Fruit fly (Drosophila melanogaster) whole organism, wandering third instar larva: ENCODE measurements around the gene CG17778.

ENCODE experiments used
- Abd-B ChIP-seq: fragments of >200 bp; optimal IDR thresholded peaks from 2 replicates; lab custom pipeline; 2017; ENCODE audit warnings: missing biosample characterization, missing genetic modification characterization
- CG9705 ChIP-seq: fragments of 200-800 bp; sonication (Bioruptor generic); optimal IDR thresholded peaks from 2 replicates; lab custom pipeline; 2018; ENCODE audit warnings: missing biosample characterization, mild to moderate bottlenecking, missing genetic modification characterization
- CrebA ChIP-seq: fragments of 200-800 bp; sonication (Bioruptor generic); optimal IDR thresholded peaks from 2 replicates; lab custom pipeline; 2016; ENCODE audit warnings: missing biosample characterization, mild to moderate bottlenecking, missing genetic modification characterization, borderline replicate concordance
- Dfd ChIP-seq: fragments of >200 bp; optimal IDR thresholded peaks from 2 replicates; lab custom pipeline; 2017; ENCODE audit warnings: missing biosample characterization, missing genetic modification characterization
- HLH106 ChIP-seq: fragments of 200-800 bp; optimal IDR thresholded peaks from 3 replicates; lab custom pipeline; 2019; ENCODE audit warnings: missing biosample characterization, mild to moderate bottlenecking, missing genetic modification characterization, moderate library complexity
- Hnf4 ChIP-seq: fragments of 200-800 bp; sonication (Bioruptor generic); optimal IDR thresholded peaks from 2 replicates; lab custom pipeline; 2016; ENCODE audit warnings: missing biosample characterization, mild to moderate bottlenecking, missing genetic modification characterization
- Hr78 ChIP-seq: fragments of >200 bp; optimal IDR thresholded peaks from 2 replicates; lab custom pipeline; 2017; ENCODE audit warnings: missing biosample characterization, missing genetic modification characterization
- Hr83 ChIP-seq: fragments of 200-300 bp; sonication (Bioruptor generic); optimal IDR thresholded peaks from 2 replicates; lab custom pipeline; 2016; ENCODE audit warnings: missing biosample characterization, mild to moderate bottlenecking, missing genetic modification characterization, moderate library complexity; ENCODE audit not compliant: poor library complexity, severe bottlenecking
- Jra ChIP-seq: sonication (Bioruptor generic); optimal IDR thresholded peaks from 2 replicates; lab custom pipeline; 2016; ENCODE audit warnings: missing biosample characterization, missing genetic modification characterization
- Mio ChIP-seq: sonication (Bioruptor generic); optimal IDR thresholded peaks from 2 replicates; lab custom pipeline; 2016; ENCODE audit warnings: missing biosample characterization, missing genetic modification characterization
- Myc ChIP-seq: fragments of >200 bp; optimal IDR thresholded peaks from 2 replicates; lab custom pipeline; 2017
- N ChIP-seq: fragments of >200 bp; optimal IDR thresholded peaks from 2 replicates; lab custom pipeline; 2018; ENCODE audit warnings: missing biosample characterization, missing external identifiers, missing genetic modification characterization
- OdsH ChIP-seq: fragments of 200-800 bp; sonication (Bioruptor generic); optimal IDR thresholded peaks from 2 replicates; lab custom pipeline; 2016; ENCODE audit warnings: missing biosample characterization, mild to moderate bottlenecking, missing genetic modification characterization
- Rel ChIP-seq, 2 experiments: fragments of 200-800 bp; sonication (Bioruptor generic) in 1 of 2; optimal IDR thresholded peaks; 2 replicates in 1 of 2; 3 replicates in 1 of 2; lab custom pipeline; 2016 to 2019; ENCODE audit warnings: mild to moderate bottlenecking in 2 of 2, missing biosample characterization in 2 of 2, missing genetic modification characterization in 2 of 2, moderate library complexity in 1 of 2
- Vsx2 ChIP-seq: fragments of 200-300, 225-300 bp; sonication (Bioruptor generic); optimal IDR thresholded peaks from 2 replicates; lab custom pipeline; 2018; ENCODE audit warnings: missing biosample characterization, missing genetic modification characterization; ENCODE audit not compliant: partially characterized antibody
- br ChIP-seq: fragments of 200-800 bp; sonication (Bioruptor generic); optimal IDR thresholded peaks from 2 replicates; lab custom pipeline; 2016; ENCODE audit warnings: missing biosample characterization, missing genetic modification characterization
- brk ChIP-seq: fragments of 200-800 bp; sonication (Bioruptor generic); optimal IDR thresholded peaks from 2 replicates; lab custom pipeline; 2016; ENCODE audit warnings: missing biosample characterization, mild to moderate bottlenecking, missing genetic modification characterization
- dl ChIP-seq, 2 experiments: fragments of 175-275, 200-275 bp in 1 of 2; fragments of 200-275 bp in 1 of 2; sonication (Bioruptor generic); optimal IDR thresholded peaks; lab custom pipeline; 2018; ENCODE audit warnings: mild to moderate bottlenecking in 2 of 2, missing biosample characterization in 2 of 2, missing genetic modification characterization in 2 of 2, moderate library complexity in 2 of 2; ENCODE audit not compliant: partially characterized antibody in 2 of 2, insufficient read depth in 1 of 2
- dmrt93B ChIP-seq: fragments of 200-800 bp; sonication (Bioruptor generic); optimal IDR thresholded peaks from 2 replicates; lab custom pipeline; 2018; ENCODE audit warnings: missing biosample characterization, mild to moderate bottlenecking, missing genetic modification characterization
- dsf ChIP-seq: sonication (Bioruptor generic); optimal IDR thresholded peaks from 2 replicates; lab custom pipeline; 2016; ENCODE audit warnings: missing biosample characterization, missing genetic modification characterization, borderline replicate concordance
- ey ChIP-seq: fragments of 200-800 bp; sonication (Bioruptor generic); optimal IDR thresholded peaks from 2 replicates; lab custom pipeline; 2016; ENCODE audit warnings: missing biosample characterization, missing genetic modification characterization
- foxo ChIP-seq, 2 experiments: fragments of 200-800 bp; sonication (Bioruptor generic); optimal IDR thresholded peaks; 2 replicates in 1 of 2; 3 replicates in 1 of 2; lab custom pipeline; 2016 to 2017; ENCODE audit warnings: missing biosample characterization in 2 of 2, missing genetic modification characterization in 2 of 2
- psq ChIP-seq: fragments of 200-800 bp; sonication (Bioruptor generic); optimal IDR thresholded peaks from 3 replicates; lab custom pipeline; 2017; ENCODE audit warnings: missing biosample characterization, mild to moderate bottlenecking, missing genetic modification characterization, moderate library complexity
- rgr ChIP-seq: fragments of 200-800 bp; sonication (Bioruptor generic); optimal IDR thresholded peaks from 3 replicates; lab custom pipeline; 2016; ENCODE audit warnings: missing biosample characterization, mild to moderate bottlenecking, missing genetic modification characterization
- sv ChIP-seq: fragments of 200-800 bp; sonication (Bioruptor generic); optimal IDR thresholded peaks from 3 replicates; lab custom pipeline; 2016; ENCODE audit warnings: missing biosample characterization, missing genetic modification characterization
- tai ChIP-seq: sonication (Bioruptor generic); optimal IDR thresholded peaks from 2 replicates; lab custom pipeline; 2016; ENCODE audit warnings: missing biosample characterization, missing genetic modification characterization
- usp ChIP-seq: fragments of >200 bp; optimal IDR thresholded peaks from 2 replicates; lab custom pipeline; 2017; ENCODE audit warnings: missing biosample characterization, missing genetic modification characterization
- woc ChIP-seq: sonication (Bioruptor generic); optimal IDR thresholded peaks from 2 replicates; lab custom pipeline; 2016; ENCODE audit warnings: missing biosample characterization, mild to moderate bottlenecking, missing genetic modification characterization

CG17778 gene

dm6 chrX:448978-449377 is 45.4 kb upstream of the CG17778 start:
- TF ChIP-seq Jra, result no peak
- no peak for TF ChIP-seq woc (GFP tag; lab: Kevin White, UChicago)
- TF ChIP-seq brk (GFP tag; lab: Kevin White, UChicago), result no peak
- no peak for TF ChIP-seq Abd-B
- no peak for TF ChIP-seq dmrt93B
- TF ChIP-seq sv (GFP tag; lab: Kevin White, UChicago), result no peak
- no peak for TF ChIP-seq Myc
- no peak for TF ChIP-seq usp (GFP tag; lab: Kevin White, UChicago)
- no peak for TF ChIP-seq Mio (GFP tag; lab: Kevin White, UChicago)

DNA sequence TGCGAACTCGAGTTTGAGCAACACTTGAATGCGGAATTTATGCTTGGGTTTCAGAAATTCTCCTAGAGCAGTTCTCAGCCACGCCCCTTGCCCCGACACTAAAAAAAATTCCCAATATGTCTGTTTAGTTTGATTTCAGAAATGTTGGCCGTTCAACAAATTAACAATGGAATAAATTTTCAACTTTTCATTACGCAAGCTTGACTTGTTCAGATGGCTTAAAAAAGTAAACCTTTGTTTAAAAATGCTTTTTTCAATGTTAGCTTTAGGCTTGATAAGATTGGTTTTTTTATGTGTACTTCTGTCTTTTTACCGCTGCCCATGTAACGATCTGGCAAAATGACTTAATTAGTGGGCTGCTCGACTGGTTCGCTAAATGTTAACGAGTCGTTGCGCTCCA is 41.7 kb upstream of the CG17778 start:
- no peak for TF ChIP-seq Hr83 (GFP tag; lab: Kevin White, UChicago)

DNA sequence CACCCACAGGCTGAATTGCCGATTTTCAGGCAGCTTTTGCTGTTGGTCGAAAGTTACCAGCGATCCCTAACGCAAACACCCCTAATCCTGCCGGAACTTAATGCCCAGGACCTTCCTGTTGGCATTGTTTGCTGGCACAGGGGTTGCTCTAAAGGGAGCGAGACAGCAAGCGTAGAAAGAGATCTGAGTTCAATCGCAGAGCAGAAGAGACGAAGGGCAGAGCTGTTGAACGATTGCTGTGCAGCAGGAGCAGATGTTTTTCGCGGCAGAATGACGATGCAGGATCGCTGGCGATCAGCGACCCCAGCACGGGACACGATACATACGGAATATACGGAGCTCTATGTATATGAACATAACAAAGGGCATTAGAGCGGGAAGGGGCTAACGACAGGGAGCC is 37.5 kb upstream of the CG17778 start:
- TF ChIP-seq CG9705 (GFP tag; lab: Kevin White, UChicago) (no peak), Jra (no peak), Dfd (GFP tag; lab: Kevin White, UChicago) (no peak), CrebA (GFP tag; lab: Kevin White, UChicago) (no peak), dl (GFP tag; optimal IDR thresholded peaks at IDR 0.05; lab: Kevin White, UChicago; ENCODE audit: insufficient read depth in 1 of 2, partially characterized antibody in 2 of 2) (no peak)

DNA sequence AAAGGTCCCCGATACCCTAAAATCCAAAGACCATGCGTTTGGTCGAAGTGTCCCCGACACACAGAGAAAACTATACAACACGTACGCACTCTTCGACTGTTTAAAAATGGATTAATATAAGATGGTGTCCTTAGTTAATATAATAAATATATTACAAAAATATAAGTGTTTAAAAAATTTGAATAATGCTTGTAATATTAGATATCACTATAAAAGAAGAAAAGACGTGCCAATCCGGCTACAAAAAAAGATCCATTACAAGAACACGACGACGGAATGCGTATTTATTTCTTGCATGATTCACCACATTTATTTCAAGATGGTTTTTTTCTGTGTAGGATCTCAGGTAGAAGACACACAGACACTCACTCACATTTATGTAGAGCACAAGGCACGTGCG is 36.6 kb upstream of the CG17778 start:
- TF ChIP-seq Hnf4 (GFP tag; lab: Kevin White, UChicago) (no peak), N (GFP tag; lab: Kevin White, UChicago) (no peak), OdsH (no peak), foxo (GFP tag; optimal IDR thresholded peaks at IDR 0.05; lab: Kevin White, UChicago) (peak in 1 of 2 experiments; percentile 33), psq (GFP tag; lab: Kevin White, UChicago) (peak; percentile 3), dsf (GFP tag; lab: Kevin White, UChicago) (no peak)
- TF ChIP-seq, all 38 proteins: peak for 2

DNA sequence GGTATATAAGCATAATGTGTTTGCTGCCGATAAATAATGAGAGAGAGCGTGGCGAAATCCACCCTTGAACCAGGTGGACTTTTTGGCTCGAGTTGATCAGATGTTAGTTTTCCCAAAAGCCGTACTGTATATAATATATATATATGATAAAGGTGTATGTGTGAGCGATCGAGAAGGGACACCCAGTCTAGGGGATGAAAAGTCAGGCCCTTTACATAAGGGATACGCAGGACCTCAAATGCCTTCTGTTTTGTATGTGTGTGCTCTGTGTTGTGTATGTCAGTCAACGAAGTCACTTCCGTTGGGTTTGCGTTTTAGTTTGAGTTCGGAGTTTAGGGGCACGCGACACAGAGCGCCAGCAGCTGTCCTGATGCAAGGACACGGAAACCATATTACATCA is 34.0 kb upstream of the CG17778 start, which contains the start of gene ase:
TSS of gene ase (plus strand) at position 301 of the 400 bp plus-strand sequence.
- TF ChIP-seq foxo (GFP tag; optimal IDR thresholded peaks at IDR 0.05; lab: Kevin White, UChicago) (no peak), psq (GFP tag; lab: Kevin White, UChicago) (no peak), dl (GFP tag; optimal IDR thresholded peaks at IDR 0.05; lab: Kevin White, UChicago; ENCODE audit: insufficient read depth in 1 of 2, partially characterized antibody in 2 of 2) (no peak), usp (GFP tag; lab: Kevin White, UChicago) (no peak), tai (GFP tag; lab: Kevin White, UChicago) (no peak), Abd-B (no peak), br (GFP tag; lab: Kevin White, UChicago) (no peak), ey (GFP tag; lab: Kevin White, UChicago) (no peak), Mio (GFP tag; lab: Kevin White, UChicago) (no peak), woc (GFP tag; lab: Kevin White, UChicago) (no peak), rgr (GFP tag; lab: Kevin White, UChicago) (no peak), Hr78 (GFP tag; lab: Kevin White, UChicago) (no peak), OdsH (no peak), dsf (GFP tag; lab: Kevin White, UChicago) (no peak)
- TF ChIP-seq, all 38 proteins: peak for 0

DNA sequence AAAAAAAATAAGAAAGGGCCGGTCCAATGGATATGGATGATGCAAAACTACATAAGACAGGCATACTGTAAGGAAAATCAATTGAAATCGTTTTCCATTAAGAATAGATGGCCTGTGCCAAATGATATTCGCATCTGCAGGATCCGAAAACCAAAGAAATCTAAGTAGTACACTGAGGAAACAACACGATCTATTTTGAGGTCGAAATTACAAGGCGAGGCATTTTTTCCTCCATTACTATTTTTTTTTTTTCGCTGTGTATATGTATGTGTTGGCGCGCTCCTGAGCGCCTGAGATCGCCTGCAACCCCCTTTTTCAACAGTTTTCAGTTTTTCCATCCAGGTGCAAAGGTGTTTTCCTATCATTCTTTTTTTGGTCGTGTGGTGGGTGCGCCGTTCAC is 30.5 kb upstream of the CG17778 start:
- TF ChIP-seq tai (GFP tag; lab: Kevin White, UChicago), result no peak
- no peak for TF ChIP-seq CG9705 (GFP tag; lab: Kevin White, UChicago)
- TF ChIP-seq Mio (GFP tag; lab: Kevin White, UChicago), result no peak
- TF ChIP-seq dsf (GFP tag; lab: Kevin White, UChicago), result no peak
- no peak for TF ChIP-seq br (GFP tag; lab: Kevin White, UChicago)
- no peak for TF ChIP-seq CrebA (GFP tag; lab: Kevin White, UChicago)
- no peak for TF ChIP-seq OdsH
- TF ChIP-seq foxo (GFP tag; optimal IDR thresholded peaks at IDR 0.05; lab: Kevin White, UChicago), result no peak
- no peak for TF ChIP-seq Hr78 (GFP tag; lab: Kevin White, UChicago)
- TF ChIP-seq rgr (GFP tag; lab: Kevin White, UChicago), result no peak
- TF ChIP-seq dmrt93B, result no peak
- TF ChIP-seq HLH106 (tag; lab: Kevin White, UChicago), result no peak
- no peak for TF ChIP-seq Vsx2
- TF ChIP-seq Hr83 (GFP tag; lab: Kevin White, UChicago), result no peak
- TF ChIP-seq Rel (GFP tag; optimal IDR thresholded peaks at IDR 0.05; lab: Kevin White, UChicago), result no peak
- TF ChIP-seq Rel (tag; optimal IDR thresholded peaks at IDR 0.05; lab: Kevin White, UChicago), result no peak
- TF ChIP-seq, all 38 proteins: peak for 0
